Worm (Caenorhabditis elegans): Measurements from ENCODE around the gene T21B6.3.

DNA sequence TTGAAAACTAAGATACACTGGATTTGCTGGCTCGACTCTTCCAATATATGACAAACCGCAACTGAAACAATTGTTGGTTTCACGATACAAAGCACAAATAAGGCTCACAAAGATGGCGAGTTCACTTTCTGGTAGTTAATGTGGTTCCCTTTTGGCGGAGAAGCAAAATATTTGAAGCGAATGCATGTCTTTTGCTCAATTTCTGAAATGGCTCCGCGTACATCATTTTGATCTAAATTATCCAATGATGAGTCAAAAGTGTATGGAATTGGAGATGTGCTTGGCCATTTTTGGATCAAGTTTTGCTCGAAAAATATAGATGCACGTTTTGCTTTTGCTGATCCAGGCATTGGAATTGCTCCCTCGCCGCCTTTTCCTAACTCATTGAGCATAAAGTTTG lies 13.0 kb upstream of the T21B6.3 start:
- TF ChIP-seq R02D3.7 (tag; optimal IDR thresholded peaks at IDR 0.05) = no peak
- no peak for TF ChIP-seq lin-39 (tag; optimal IDR thresholded peaks at IDR 0.05)
- no peak for TF ChIP-seq nhr-11 (tag; optimal IDR thresholded peaks at IDR 0.05)
- no peak for TF ChIP-seq nhr-12 (tag; optimal IDR thresholded peaks at IDR 0.05)
- no peak for TF ChIP-seq mdl-1 (tag; optimal IDR thresholded peaks at IDR 0.05)
- no peak for TF ChIP-seq ama-1 (optimal IDR thresholded peaks at IDR 0.05)
- no peak for TF ChIP-seq F13H6.1 (tag; optimal IDR thresholded peaks at IDR 0.05)
- TF ChIP-seq mab-5 (tag; optimal IDR thresholded peaks at IDR 0.05) = no peak

Measured in whole organism, L2 larva.